Worm (Caenorhabditis elegans) whole organism, L3 larva: Measurements from ENCODE around the gene kcnl-1.

Experiments used
- ceh-82 ChIP-seq: fragments of 150-350 bp; optimal IDR thresholded peaks from 2 replicates; lab custom pipeline; 2014; ENCODE audit warnings: missing biosample characterization, missing genetic modification characterization
- egl-27 ChIP-seq: sonication (generic microtip); optimal IDR thresholded peaks from 4 replicates; lab custom pipeline; 2017; ENCODE audit warnings: missing biosample characterization, missing genetic modification reagents, missing genetic modification characterization
- fos-1 ChIP-seq: fragments of 150-350 bp; optimal IDR thresholded peaks from 2 replicates; lab custom pipeline; 2014; ENCODE audit warnings: missing biosample characterization, missing genetic modification characterization
- mml-1 ChIP-seq: fragments of 150-350 bp; sonication (generic microtip); optimal IDR thresholded peaks from 3 replicates; lab custom pipeline; 2014; ENCODE audit warnings: missing biosample characterization, missing genetic modification characterization
- nhr-237 ChIP-seq: fragments of 150-350 bp; optimal IDR thresholded peaks from 2 replicates; lab custom pipeline; 2014; ENCODE audit warnings: missing biosample characterization, missing genetic modification characterization

- TF ChIP-seq nhr-237 (tag; lab: Kevin White, UChicago): no peak
- no peak for TF ChIP-seq ceh-82 (tag; lab: Kevin White, UChicago)
- no peak for TF ChIP-seq egl-27 (tag; lab: Kevin White, UChicago)
- no peak for TF ChIP-seq fos-1 (tag; lab: Kevin White, UChicago)
- TF ChIP-seq mml-1 (tag; lab: Kevin White, UChicago): no peak
Measured at ce11 chrV:19518468-19519168, 46.6 kb upstream of the kcnl-1 start.
